Worm (Caenorhabditis elegans): ENCODE data around the gene Y43F8B.2.

ce11 chrV:19484507-19484906 is 48.4 kb downstream of the Y43F8B.2 start, which contains the start of gene Y43F8B.17:
- TF ChIP-seq flt-1 (GFP tag; IDR thresholded peaks at IDR 0.05), result no peak
- TF ChIP-seq T22C8.4 (GFP tag; IDR thresholded peaks at IDR 0.05), result no peak
- no peak for TF ChIP-seq ref-1 (GFP tag; conservative IDR thresholded peaks at IDR 0.05)
- TF ChIP-seq klf-2 (GFP tag; conservative IDR thresholded peaks at IDR 0.05), result no peak
- no peak for TF ChIP-seq ztf-29 (GFP tag; IDR thresholded peaks at IDR 0.05)
- no peak for TF ChIP-seq ztf-23 (GFP tag; IDR thresholded peaks at IDR 0.05)
- no peak for TF ChIP-seq med-1 (GFP tag; optimal IDR thresholded peaks at IDR 0.05; ENCODE audit: insufficient read depth)
- no peak for TF ChIP-seq tab-1 (GFP tag; IDR thresholded peaks at IDR 0.05)
